Fruit fly (Drosophila melanogaster) whole organism, larva: Measurements from ENCODE around the gene CG9586.
A peak's percentile ranks its signal among the peaks of the same experiment; 100 is the strongest.

Source experiments
- noc ChIP-seq: fragments of 200-800 bp; sonication (Bioruptor generic); optimal IDR thresholded peaks from 3 replicates; lab custom pipeline; 2019; ENCODE audit warnings: missing biosample characterization, mild to moderate bottlenecking, missing genetic modification characterization, moderate library complexity

Gene CG9586

DNA sequence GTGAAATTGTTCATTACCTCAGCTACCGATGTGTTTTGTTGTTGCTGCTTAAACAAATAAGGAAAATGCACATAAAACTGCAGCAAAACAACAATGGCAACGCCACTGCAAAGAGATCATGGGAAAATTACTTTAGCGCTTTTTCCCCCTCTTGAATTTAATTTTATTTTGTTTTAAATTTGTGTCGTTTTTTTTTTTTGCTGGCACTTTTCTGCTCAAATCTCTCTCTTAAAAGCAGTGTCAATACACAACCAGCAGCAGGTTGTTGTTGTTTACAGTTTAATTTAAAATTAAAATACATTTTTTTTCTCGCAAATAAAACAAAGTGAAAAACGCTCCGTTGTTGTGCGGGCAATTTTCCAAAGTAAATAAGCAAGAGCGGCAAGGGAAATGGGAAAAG, 8.5 kb downstream of the CG9586 start:
- no peak for TF ChIP-seq noc (tag; lab: Kevin White, UChicago)

DNA sequence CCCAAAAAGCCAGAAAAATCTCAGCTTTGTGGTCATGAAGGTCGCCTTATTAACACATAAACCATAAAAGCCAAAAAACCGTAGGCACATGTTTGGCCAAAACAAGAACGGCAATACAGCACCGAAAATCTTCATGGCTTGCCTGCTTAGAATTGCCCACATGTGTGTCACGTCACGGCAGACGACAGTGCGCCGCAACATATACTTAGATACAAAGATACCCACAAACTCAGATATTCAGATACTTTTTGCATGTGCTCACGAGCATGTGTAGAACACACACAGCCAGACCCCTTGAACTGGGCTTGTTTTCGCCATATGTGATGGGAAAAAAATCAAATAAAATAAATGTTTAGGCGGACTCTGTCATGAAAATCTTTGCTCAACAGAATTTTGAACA, 15.5 kb downstream of the CG9586 start:
- no peak for TF ChIP-seq noc (tag; lab: Kevin White, UChicago)

DNA sequence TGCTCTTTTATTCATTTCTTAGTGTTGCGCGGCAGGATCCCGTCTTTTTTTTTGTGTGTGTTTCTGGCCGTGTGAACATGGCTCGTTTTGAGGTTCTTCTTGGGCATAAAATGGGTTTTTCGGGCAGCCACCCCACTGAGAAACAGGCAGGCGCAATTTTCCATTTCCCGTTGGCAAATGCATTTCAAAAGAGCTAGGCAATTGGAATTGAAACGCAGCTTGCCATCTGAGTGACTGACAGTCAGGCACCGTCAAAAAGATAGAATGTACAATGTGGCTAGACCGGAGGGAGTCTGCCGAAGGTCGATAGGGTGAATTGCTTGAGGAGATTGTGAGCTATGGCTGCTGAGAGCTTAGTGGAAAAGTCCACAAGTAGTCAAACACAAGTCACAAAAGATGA, 16.2 kb downstream of the CG9586 start:
- TF ChIP-seq noc (tag; lab: Kevin White, UChicago): no peak

- no peak for TF ChIP-seq noc (tag; lab: Kevin White, UChicago)
Measured at dm6 chr2L:9149426-9149825, 16.9 kb downstream of the CG9586 start.

dm6 chr2L:9148133-9148532, 18.2 kb downstream of the CG9586 start:
- no peak for TF ChIP-seq noc (tag; lab: Kevin White, UChicago)

- TF ChIP-seq noc (tag; lab: Kevin White, UChicago): no peak
Measured at dm6 chr2L:9146270-9146975, 19.9 kb downstream of the CG9586 start.

- no peak for TF ChIP-seq noc (tag; lab: Kevin White, UChicago)
Measured at dm6 chr2L:9145761-9146160, 20.6 kb downstream of the CG9586 start.

- TF ChIP-seq noc (tag; lab: Kevin White, UChicago): no peak
Measured at dm6 chr2L:9140945-9141440, 25.3 kb downstream of the CG9586 start.

dm6 chr2L:9136712-9137111, 29.6 kb downstream of the CG9586 start:
- TF ChIP-seq noc (tag; lab: Kevin White, UChicago): no peak

dm6 chr2L:9134940-9135339, 31.4 kb downstream of the CG9586 start:
- no peak for TF ChIP-seq noc (tag; lab: Kevin White, UChicago)

- peak; percentile 38 for TF ChIP-seq noc (tag; lab: Kevin White, UChicago)
Measured at dm6 chr2L:9134209-9134608, 32.1 kb downstream of the CG9586 start.

DNA sequence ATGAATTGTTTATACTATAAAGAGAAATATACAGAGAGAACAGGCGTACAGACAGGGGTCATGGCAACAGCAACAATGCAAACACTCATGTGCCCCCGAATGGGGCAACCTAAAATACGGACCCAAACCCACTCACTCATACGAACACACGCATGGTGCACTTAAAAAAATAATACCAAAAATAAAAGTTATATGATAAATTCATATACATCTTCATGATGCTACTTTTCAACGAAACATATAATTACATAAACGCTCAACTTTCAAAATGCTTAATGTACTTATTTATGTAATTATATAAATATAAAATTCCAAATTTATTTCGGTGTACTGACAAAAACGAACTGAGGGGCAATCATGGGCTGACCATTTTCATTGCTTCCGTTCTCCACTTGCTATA, 33.1 kb downstream of the CG9586 start:
- TF ChIP-seq noc (tag; lab: Kevin White, UChicago): no peak

- no peak for TF ChIP-seq noc (tag; lab: Kevin White, UChicago)
Measured at dm6 chr2L:9130934-9131333, 35.4 kb downstream of the CG9586 start.

DNA sequence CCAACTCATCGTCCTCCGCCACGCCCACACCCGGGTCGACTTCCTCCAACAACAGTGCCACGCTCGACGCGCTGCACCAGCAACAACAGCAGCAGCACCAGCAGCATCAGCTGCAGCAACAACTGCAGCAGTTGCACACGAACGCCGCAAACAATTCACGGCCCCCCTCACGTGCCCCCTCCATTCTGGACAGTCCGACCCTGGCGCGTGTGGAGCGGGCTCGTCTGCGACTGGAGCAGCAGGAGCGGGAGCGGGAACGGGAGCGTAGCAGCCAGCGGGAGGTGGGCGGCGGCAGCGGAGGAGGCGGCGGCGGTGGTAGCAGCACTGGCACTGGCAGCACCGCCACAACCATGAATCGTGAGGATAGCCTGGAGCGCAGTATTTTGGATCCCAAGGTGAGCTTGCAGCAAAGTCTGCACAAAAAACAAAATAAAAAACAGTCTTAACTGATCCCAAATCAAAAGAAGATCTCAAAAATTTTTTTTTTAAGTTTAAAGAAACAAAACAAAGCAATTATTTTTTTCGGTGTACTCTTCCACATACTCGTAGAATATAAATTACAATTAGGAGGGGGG, 39.2 kb downstream of the CG9586 start:
- TF ChIP-seq noc (tag; lab: Kevin White, UChicago): no peak

DNA sequence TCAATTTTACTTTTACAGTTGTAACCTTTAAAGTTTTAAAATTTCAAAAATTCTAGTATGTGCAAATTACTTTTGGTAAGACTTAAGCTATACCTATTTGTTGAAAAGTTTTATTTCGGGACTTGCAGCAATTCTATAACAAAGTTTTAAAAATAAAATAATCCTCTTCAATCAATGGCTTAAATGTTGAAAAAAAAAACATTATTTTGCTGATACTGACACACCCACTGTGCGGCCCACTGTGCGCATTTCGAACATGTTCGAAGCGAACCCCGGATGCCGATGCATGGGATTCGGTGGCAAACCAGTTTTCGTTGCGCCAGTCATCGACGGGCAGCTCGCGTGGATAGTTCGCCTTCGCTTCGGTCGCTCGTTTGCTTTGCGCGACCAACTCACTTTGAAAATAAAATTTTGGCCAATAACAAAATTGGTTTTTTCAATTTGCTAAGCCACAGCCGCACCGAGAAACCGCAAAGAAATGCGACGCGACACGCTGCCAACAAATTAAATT, 40.8 kb downstream of the CG9586 start, which contains the start of gene CG32982:
CG32982 (plus strand) TSS at position 320 of the 511 bp plus-strand sequence.
- peak; percentile 72 for TF ChIP-seq noc (tag; lab: Kevin White, UChicago)

dm6 chr2L:9124448-9124847, 41.9 kb downstream of the CG9586 start:
- TF ChIP-seq noc (tag; lab: Kevin White, UChicago): no peak

DNA sequence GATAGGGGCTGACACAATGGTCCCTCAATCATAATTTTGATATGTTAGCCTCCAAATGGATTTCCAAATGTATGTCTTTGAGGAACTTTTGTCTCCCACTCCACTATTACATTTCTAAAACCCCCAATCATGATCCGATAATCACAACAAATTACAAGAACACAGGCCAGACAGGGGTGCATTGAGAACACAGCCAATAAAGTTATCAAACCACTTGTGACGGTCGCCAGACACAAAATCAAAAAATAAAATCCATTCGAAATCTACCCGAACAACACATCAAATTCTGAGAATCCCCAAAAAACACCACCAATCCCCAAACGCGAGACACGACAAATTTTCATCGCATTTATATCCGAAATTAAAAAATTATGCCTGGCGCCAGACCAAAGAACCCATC, 42.6 kb downstream of the CG9586 start:
- no peak for TF ChIP-seq noc (tag; lab: Kevin White, UChicago)
